Worm (Caenorhabditis elegans) whole organism, L4/young adult: ENCODE results near the gene gtf-2A2.

Experiments used
- dao-5 ChIP-seq: sonication (generic microtip); optimal IDR thresholded peaks from 2 replicates; lab custom pipeline; 2016; ENCODE audit warnings: missing genotype, missing genetic modification characterization, moderate library complexity, missing compliant biosample characterization
- him-1 ChIP-seq: sonication (generic microtip); optimal IDR thresholded peaks from 2 replicates; lab custom pipeline; 2016; ENCODE audit warnings: missing genotype, missing genetic modification reagents, missing genetic modification characterization, missing compliant biosample characterization

- TF ChIP-seq him-1 (tag; lab: Kevin White, UChicago) = no peak
- no peak for TF ChIP-seq dao-5 (tag; lab: Kevin White, UChicago)
These were observed 32.6 kb upstream of the gtf-2A2 start for ce11 chrIII:12591923-12592322.
